Fruit fly (Drosophila melanogaster) whole organism, wandering third instar larva: ENCODE data around the gene vri.

Source experiments
- Abd-B ChIP-seq: fragments of >200 bp; optimal IDR thresholded peaks from 2 replicates; lab custom pipeline; 2017; ENCODE audit warnings: missing biosample characterization, missing genetic modification characterization
- CG32264 ChIP-seq: fragments of 200-800 bp; sonication (Bioruptor generic); optimal IDR thresholded peaks from 2 replicates; lab custom pipeline; 2016; ENCODE audit warnings: missing biosample characterization, missing genetic modification characterization
- CG9705 ChIP-seq: fragments of 200-800 bp; sonication (Bioruptor generic); optimal IDR thresholded peaks from 2 replicates; lab custom pipeline; 2018; ENCODE audit warnings: missing biosample characterization, mild to moderate bottlenecking, missing genetic modification characterization
- CrebA ChIP-seq: fragments of 200-800 bp; sonication (Bioruptor generic); optimal IDR thresholded peaks from 2 replicates; lab custom pipeline; 2016; ENCODE audit warnings: missing biosample characterization, mild to moderate bottlenecking, missing genetic modification characterization, borderline replicate concordance
- Dfd ChIP-seq: fragments of >200 bp; optimal IDR thresholded peaks from 2 replicates; lab custom pipeline; 2017; ENCODE audit warnings: missing biosample characterization, missing genetic modification characterization
- Dif ChIP-seq: fragments of 200-275, 200-300 bp; sonication (Bioruptor generic); optimal IDR thresholded peaks from 2 replicates; lab custom pipeline; 2018; ENCODE audit warnings: missing biosample characterization, missing genetic modification characterization; ENCODE audit not compliant: partially characterized antibody
- GATAd ChIP-seq: sonication (Bioruptor generic); optimal IDR thresholded peaks from 2 replicates; lab custom pipeline; 2016; ENCODE audit warnings: missing biosample characterization, missing genetic modification characterization
- HLH106 ChIP-seq: fragments of 200-800 bp; optimal IDR thresholded peaks from 3 replicates; lab custom pipeline; 2019; ENCODE audit warnings: missing biosample characterization, mild to moderate bottlenecking, missing genetic modification characterization, moderate library complexity
- Hnf4 ChIP-seq: fragments of 200-800 bp; sonication (Bioruptor generic); optimal IDR thresholded peaks from 2 replicates; lab custom pipeline; 2016; ENCODE audit warnings: missing biosample characterization, mild to moderate bottlenecking, missing genetic modification characterization
- Hr78 ChIP-seq: fragments of >200 bp; optimal IDR thresholded peaks from 2 replicates; lab custom pipeline; 2017; ENCODE audit warnings: missing biosample characterization, missing genetic modification characterization
- Hr83 ChIP-seq: fragments of 200-300 bp; sonication (Bioruptor generic); optimal IDR thresholded peaks from 2 replicates; lab custom pipeline; 2016; ENCODE audit warnings: missing biosample characterization, mild to moderate bottlenecking, missing genetic modification characterization, moderate library complexity; ENCODE audit not compliant: poor library complexity, severe bottlenecking
- Jra ChIP-seq: sonication (Bioruptor generic); optimal IDR thresholded peaks from 2 replicates; lab custom pipeline; 2016; ENCODE audit warnings: missing biosample characterization, missing genetic modification characterization
- Mio ChIP-seq: sonication (Bioruptor generic); optimal IDR thresholded peaks from 2 replicates; lab custom pipeline; 2016; ENCODE audit warnings: missing biosample characterization, missing genetic modification characterization
- Myc ChIP-seq: fragments of >200 bp; optimal IDR thresholded peaks from 2 replicates; lab custom pipeline; 2017
- N ChIP-seq: fragments of >200 bp; optimal IDR thresholded peaks from 2 replicates; lab custom pipeline; 2018; ENCODE audit warnings: missing biosample characterization, missing external identifiers, missing genetic modification characterization
- OdsH ChIP-seq: fragments of 200-800 bp; sonication (Bioruptor generic); optimal IDR thresholded peaks from 2 replicates; lab custom pipeline; 2016; ENCODE audit warnings: missing biosample characterization, mild to moderate bottlenecking, missing genetic modification characterization
- Rel ChIP-seq, 2 experiments: fragments of 200-800 bp; sonication (Bioruptor generic) in 1 of 2; optimal IDR thresholded peaks; 2 replicates in 1 of 2; 3 replicates in 1 of 2; lab custom pipeline; 2016 to 2019; ENCODE audit warnings: mild to moderate bottlenecking in 2 of 2, missing biosample characterization in 2 of 2, missing genetic modification characterization in 2 of 2, moderate library complexity in 1 of 2
- Sp1 ChIP-seq: fragments of 200-800 bp; sonication (Bioruptor generic); optimal IDR thresholded peaks from 3 replicates; lab custom pipeline; 2019; ENCODE audit warnings: missing biosample characterization, mild to moderate bottlenecking, missing genetic modification characterization, moderate library complexity
- Vsx2 ChIP-seq: fragments of 200-300, 225-300 bp; sonication (Bioruptor generic); optimal IDR thresholded peaks from 2 replicates; lab custom pipeline; 2018; ENCODE audit warnings: missing biosample characterization, missing genetic modification characterization; ENCODE audit not compliant: partially characterized antibody
- br ChIP-seq: fragments of 200-800 bp; sonication (Bioruptor generic); optimal IDR thresholded peaks from 2 replicates; lab custom pipeline; 2016; ENCODE audit warnings: missing biosample characterization, missing genetic modification characterization
- brk ChIP-seq: fragments of 200-800 bp; sonication (Bioruptor generic); optimal IDR thresholded peaks from 2 replicates; lab custom pipeline; 2016; ENCODE audit warnings: missing biosample characterization, mild to moderate bottlenecking, missing genetic modification characterization
- dl ChIP-seq, 2 experiments: fragments of 175-275, 200-275 bp in 1 of 2; fragments of 200-275 bp in 1 of 2; sonication (Bioruptor generic); optimal IDR thresholded peaks; lab custom pipeline; 2018; ENCODE audit warnings: mild to moderate bottlenecking in 2 of 2, missing biosample characterization in 2 of 2, missing genetic modification characterization in 2 of 2, moderate library complexity in 2 of 2; ENCODE audit not compliant: partially characterized antibody in 2 of 2, insufficient read depth in 1 of 2
- dmrt93B ChIP-seq: fragments of 200-800 bp; sonication (Bioruptor generic); optimal IDR thresholded peaks from 2 replicates; lab custom pipeline; 2018; ENCODE audit warnings: missing biosample characterization, mild to moderate bottlenecking, missing genetic modification characterization
- dsf ChIP-seq: sonication (Bioruptor generic); optimal IDR thresholded peaks from 2 replicates; lab custom pipeline; 2016; ENCODE audit warnings: missing biosample characterization, missing genetic modification characterization, borderline replicate concordance
- ey ChIP-seq: fragments of 200-800 bp; sonication (Bioruptor generic); optimal IDR thresholded peaks from 2 replicates; lab custom pipeline; 2016; ENCODE audit warnings: missing biosample characterization, missing genetic modification characterization
- foxo ChIP-seq, 2 experiments: fragments of 200-800 bp; sonication (Bioruptor generic); optimal IDR thresholded peaks; 2 replicates in 1 of 2; 3 replicates in 1 of 2; lab custom pipeline; 2016 to 2017; ENCODE audit warnings: missing biosample characterization in 2 of 2, missing genetic modification characterization in 2 of 2
- fru ChIP-seq: fragments of 200-800 bp; sonication (Bioruptor generic); optimal IDR thresholded peaks from 3 replicates; lab custom pipeline; 2016; ENCODE audit warnings: missing biosample characterization, mild to moderate bottlenecking, missing genetic modification characterization
- h ChIP-seq: fragments of 200-800 bp; sonication (Bioruptor generic); optimal IDR thresholded peaks from 3 replicates; lab custom pipeline; 2016; ENCODE audit warnings: missing biosample characterization, mild to moderate bottlenecking, missing genetic modification characterization
- jim ChIP-seq: fragments of 175-275, 200-325 bp; sonication (Bioruptor generic); optimal IDR thresholded peaks from 2 replicates; lab custom pipeline; 2016; ENCODE audit warnings: missing biosample characterization, mild to moderate bottlenecking, missing genetic modification characterization
- lola ChIP-seq: fragments of >200 bp; optimal IDR thresholded peaks from 2 replicates; lab custom pipeline; 2017; ENCODE audit warnings: missing biosample characterization, missing genetic modification characterization
- pan ChIP-seq: fragments of >200 bp; optimal IDR thresholded peaks from 2 replicates; lab custom pipeline; 2017
- psq ChIP-seq: fragments of 200-800 bp; sonication (Bioruptor generic); optimal IDR thresholded peaks from 3 replicates; lab custom pipeline; 2017; ENCODE audit warnings: missing biosample characterization, mild to moderate bottlenecking, missing genetic modification characterization, moderate library complexity
- rgr ChIP-seq: fragments of 200-800 bp; sonication (Bioruptor generic); optimal IDR thresholded peaks from 3 replicates; lab custom pipeline; 2016; ENCODE audit warnings: missing biosample characterization, mild to moderate bottlenecking, missing genetic modification characterization
- sage ChIP-seq: fragments of 200-800 bp; sonication (Bioruptor generic); optimal IDR thresholded peaks from 2 replicates; lab custom pipeline; 2016; ENCODE audit warnings: missing biosample characterization, mild to moderate bottlenecking, missing genetic modification characterization
- sv ChIP-seq: fragments of 200-800 bp; sonication (Bioruptor generic); optimal IDR thresholded peaks from 3 replicates; lab custom pipeline; 2016; ENCODE audit warnings: missing biosample characterization, missing genetic modification characterization
- tai ChIP-seq: sonication (Bioruptor generic); optimal IDR thresholded peaks from 2 replicates; lab custom pipeline; 2016; ENCODE audit warnings: missing biosample characterization, missing genetic modification characterization
- usp ChIP-seq: fragments of >200 bp; optimal IDR thresholded peaks from 2 replicates; lab custom pipeline; 2017; ENCODE audit warnings: missing biosample characterization, missing genetic modification characterization
- woc ChIP-seq: sonication (Bioruptor generic); optimal IDR thresholded peaks from 2 replicates; lab custom pipeline; 2016; ENCODE audit warnings: missing biosample characterization, mild to moderate bottlenecking, missing genetic modification characterization

vri gene

DNA sequence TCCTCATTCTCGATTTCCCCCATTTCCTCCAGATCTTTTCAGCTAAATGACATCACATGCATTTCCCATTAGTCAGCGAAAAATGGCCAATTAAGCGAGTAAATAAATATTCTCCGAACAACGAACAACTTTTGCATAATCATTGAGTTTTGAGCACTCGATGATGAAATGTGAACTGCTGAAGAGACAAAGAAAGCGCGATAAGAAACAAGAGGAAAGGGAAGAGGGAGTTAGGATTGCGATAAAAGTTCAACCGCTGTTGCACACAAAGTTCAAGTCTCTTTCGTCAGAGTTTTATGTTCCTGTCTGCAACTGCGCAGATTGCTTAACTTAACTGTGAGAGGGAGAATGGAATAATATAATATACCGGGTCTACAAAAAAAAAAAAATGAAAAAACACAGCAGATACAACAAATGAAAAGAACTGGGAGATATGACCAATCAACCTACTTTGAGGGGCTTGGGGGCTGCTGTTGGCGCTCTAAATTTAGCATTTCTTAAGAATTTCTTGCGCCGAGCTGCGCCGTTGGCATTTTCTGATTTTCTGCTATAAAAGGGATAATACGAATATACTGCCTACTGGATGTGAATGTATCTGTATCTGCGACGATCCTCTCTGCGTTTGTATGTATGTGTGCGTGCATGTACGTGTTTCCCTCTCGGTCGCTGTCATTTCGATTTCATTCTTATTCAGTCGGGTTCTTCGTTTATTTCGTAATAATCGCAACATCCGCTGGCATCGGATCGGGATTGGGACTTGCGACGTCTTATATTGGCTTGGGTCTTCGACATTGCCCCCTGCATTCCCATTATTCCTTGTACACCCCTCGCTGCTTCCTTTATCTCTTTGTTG is 5.9 kb downstream of the vri start:
- TF ChIP-seq rgr (peak; percentile 32), CG9705 (GFP tag; lab: Kevin White, UChicago) (no peak), OdsH (GFP tag; lab: Kevin White, UChicago) (peak; percentile 31), pan (lab: Kevin White, UChicago) (no peak), lola (GFP tag; lab: Kevin White, UChicago) (no peak), HLH106 (tag; lab: Kevin White, UChicago) (peak; percentile 39), Vsx2 (GFP tag; lab: Kevin White, UChicago) (peak; percentile 48), Hnf4 (peak; percentile 75), h (GFP tag; lab: Kevin White, UChicago) (peak; percentile 50), Jra (peak; percentile 38), usp (GFP tag; lab: Kevin White, UChicago) (no peak), ey (peak; percentile 13), CG32264 (GFP tag; lab: Kevin White, UChicago) (no peak), Dfd (no peak), CrebA (peak; percentile 55), dmrt93B (GFP tag; lab: Kevin White, UChicago) (no peak), fru (GFP tag; lab: Kevin White, UChicago) (peak; percentile 43), Abd-B (GFP tag; lab: Kevin White, UChicago) (no peak), dsf (GFP tag; lab: Kevin White, UChicago) (no peak), Dif (GFP tag; lab: Kevin White, UChicago) (peak; percentile 27), N (GFP tag; lab: Kevin White, UChicago) (peak; percentile 4), foxo (GFP tag; optimal IDR thresholded peaks at IDR 0.05; lab: Kevin White, UChicago) (peak in 1 of 2 experiments; percentile 22), Hr78 (GFP tag; lab: Kevin White, UChicago) (no peak), woc (GFP tag; lab: Kevin White, UChicago) (peak; percentile 42), tai (GFP tag; lab: Kevin White, UChicago) (peak; percentile 30), dl (GFP tag; optimal IDR thresholded peaks at IDR 0.05; lab: Kevin White, UChicago; ENCODE audit: insufficient read depth in 1 of 2, partially characterized antibody in 2 of 2) (no peak), brk (GFP tag; lab: Kevin White, UChicago) (peak; percentile 48), sage (GFP tag; lab: Kevin White, UChicago) (no peak), psq (GFP tag; lab: Kevin White, UChicago) (peak; percentile 76), Mio (GFP tag; lab: Kevin White, UChicago) (no peak), jim (GFP tag; lab: Kevin White, UChicago) (no peak), Rel (GFP tag; optimal IDR thresholded peaks at IDR 0.05; lab: Kevin White, UChicago) (no peak), Rel (tag; optimal IDR thresholded peaks at IDR 0.05; lab: Kevin White, UChicago) (peak; percentile 68), Sp1 (GFP tag; lab: Kevin White, UChicago) (no peak), sv (GFP tag; lab: Kevin White, UChicago) (no peak), br (no peak), GATAd (GFP tag; lab: Kevin White, UChicago) (peak; percentile 27), Hr83 (peak; percentile 22), Myc (lab: Kevin White, UChicago) (no peak)

DNA sequence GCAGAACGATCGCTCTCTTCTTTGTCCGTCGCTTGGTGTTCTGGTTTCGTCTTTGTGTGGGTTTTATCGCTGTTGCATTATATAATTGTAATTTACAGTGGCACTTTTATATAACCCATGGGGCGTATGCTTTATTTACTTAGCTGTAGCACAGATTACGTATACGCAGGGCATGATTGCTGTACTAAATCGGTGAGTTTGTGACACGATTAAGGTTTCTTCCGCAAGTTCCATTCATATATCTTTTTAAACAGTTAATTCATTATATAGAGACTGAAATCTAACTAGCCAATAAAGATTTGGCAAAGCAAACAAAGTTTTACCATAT is 6.5 kb downstream of the vri start:
- no peak for TF ChIP-seq GATAd (GFP tag; lab: Kevin White, UChicago)
- no peak for TF ChIP-seq brk (GFP tag; lab: Kevin White, UChicago)
- no peak for TF ChIP-seq Myc (lab: Kevin White, UChicago)
- TF ChIP-seq sage (GFP tag; lab: Kevin White, UChicago) = peak; percentile 46
- no peak for TF ChIP-seq lola (GFP tag; lab: Kevin White, UChicago)
- peak; percentile 23 for TF ChIP-seq fru (GFP tag; lab: Kevin White, UChicago)
- TF ChIP-seq br = peak; percentile 32
- no peak for TF ChIP-seq Dfd
- TF ChIP-seq, all 38 proteins: peak for 3
